Fruit fly (Drosophila melanogaster) whole organism, pupa: ENCODE results near the gene Akh.

Experiments
- CG10348 ChIP-seq: fragments of 200-800 bp; sonication (Bioruptor generic); IDR thresholded peaks from 2 replicates; pipeline ENCODE4 v1.3.6; 2022; ENCODE audit warnings: missing biosample characterization, missing genetic modification characterization
- CG12605 ChIP-seq: fragments of 200-800 bp; sonication (Bioruptor generic); IDR thresholded peaks from 2 replicates; pipeline ENCODE4 v1.3.6; 2022; ENCODE audit warnings: missing biosample characterization, missing genetic modification characterization
- CG14655 ChIP-seq: fragments of 200-800 bp; sonication (Bioruptor generic); optimal IDR thresholded peaks from 3 replicates; lab custom pipeline; 2017; ENCODE audit warnings: mild to moderate bottlenecking, missing biosample characterization, missing genetic modification reagents, missing genetic modification characterization
- CG15710 ChIP-seq: fragments of 200-800 bp; sonication (Bioruptor generic); optimal IDR thresholded peaks from 2 replicates; lab custom pipeline; 2018; ENCODE audit warnings: missing biosample characterization, mild to moderate bottlenecking, missing genetic modification characterization, moderate library complexity
- CG17806 ChIP-seq: fragments of 200-800 bp; sonication (Bioruptor generic); optimal IDR thresholded peaks from 2 replicates; lab custom pipeline; 2018; ENCODE audit warnings: missing biosample characterization, mild to moderate bottlenecking, missing genetic modification characterization, moderate library complexity
- CG32121 ChIP-seq: fragments of 200-800 bp; sonication (Bioruptor generic); IDR thresholded peaks from 2 replicates; pipeline ENCODE4 v1.3.6; 2022; ENCODE audit warnings: missing biosample characterization, missing genetic modification characterization
- CG34367 ChIP-seq: fragments of 200-800 bp; sonication (Bioruptor generic); optimal IDR thresholded peaks from 2 replicates; lab custom pipeline; 2018; ENCODE audit warnings: missing biosample characterization, mild to moderate bottlenecking, missing genetic modification characterization
- CG8159 ChIP-seq: fragments of 200-800 bp; sonication (Bioruptor generic); optimal IDR thresholded peaks from 3 replicates; lab custom pipeline; 2018; ENCODE audit warnings: missing biosample characterization, mild to moderate bottlenecking, missing genetic modification characterization, moderate library complexity
- CG8301 ChIP-seq: fragments of 200-800 bp; sonication (Bioruptor generic); optimal IDR thresholded peaks from 2 replicates; lab custom pipeline; 2018; ENCODE audit warnings: missing biosample characterization, mild to moderate bottlenecking, missing genetic modification characterization
- CG9948 ChIP-seq: fragments of 200-800 bp; sonication (Bioruptor generic); optimal IDR thresholded peaks from 2 replicates; lab custom pipeline; 2018; ENCODE audit warnings: missing biosample characterization, mild to moderate bottlenecking, missing genetic modification characterization, moderate library complexity
- D1 ChIP-seq: fragments of 200-800 bp; sonication (Bioruptor generic); optimal IDR thresholded peaks from 2 replicates; lab custom pipeline; 2018; ENCODE audit warnings: missing biosample characterization, mild to moderate bottlenecking, missing genetic modification characterization, moderate library complexity
- EcR ChIP-seq: fragments of 200-800 bp; sonication (Bioruptor generic); optimal IDR thresholded peaks from 3 replicates; lab custom pipeline; 2019; ENCODE audit warnings: missing biosample characterization, missing genetic modification characterization, mild to moderate bottlenecking, moderate library complexity, missing genetic modification reagents
- Ets98B ChIP-seq: fragments of 200-800 bp; sonication (Bioruptor generic); IDR thresholded peaks from 2 replicates; pipeline ENCODE4 v1.3.6; 2022; ENCODE audit warnings: missing biosample characterization, missing genetic modification characterization
- Pif1B ChIP-seq: fragments of 200-800 bp; sonication (Bioruptor generic); optimal IDR thresholded peaks from 3 replicates; lab custom pipeline; 2016; ENCODE audit warnings: missing biosample characterization, missing genetic modification characterization
- Snoo ChIP-seq: fragments of 200-800 bp; sonication (Bioruptor generic); optimal IDR thresholded peaks from 3 replicates; lab custom pipeline; 2017; ENCODE audit warnings: missing biosample characterization, mild to moderate bottlenecking, missing genetic modification characterization, inconsistent platforms
- fd96Ca ChIP-seq: fragments of 200-800 bp; sonication (Bioruptor generic); IDR thresholded peaks from 3 replicates; pipeline ENCODE4 v1.3.6; 2022; ENCODE audit warnings: missing biosample characterization, missing genetic modification characterization
- gl ChIP-seq: fragments of 200-800 bp; sonication (Bioruptor generic); optimal IDR thresholded peaks from 2 replicates; lab custom pipeline; 2018; ENCODE audit warnings: missing biosample characterization, mild to moderate bottlenecking, missing genetic modification characterization
- rn ChIP-seq: fragments of 200-800 bp; sonication (Bioruptor generic); IDR thresholded peaks from 2 replicates; pipeline ENCODE4 v1.3.6; 2022; ENCODE audit warnings: missing biosample characterization, missing genetic modification characterization

Gene Akh

DNA sequence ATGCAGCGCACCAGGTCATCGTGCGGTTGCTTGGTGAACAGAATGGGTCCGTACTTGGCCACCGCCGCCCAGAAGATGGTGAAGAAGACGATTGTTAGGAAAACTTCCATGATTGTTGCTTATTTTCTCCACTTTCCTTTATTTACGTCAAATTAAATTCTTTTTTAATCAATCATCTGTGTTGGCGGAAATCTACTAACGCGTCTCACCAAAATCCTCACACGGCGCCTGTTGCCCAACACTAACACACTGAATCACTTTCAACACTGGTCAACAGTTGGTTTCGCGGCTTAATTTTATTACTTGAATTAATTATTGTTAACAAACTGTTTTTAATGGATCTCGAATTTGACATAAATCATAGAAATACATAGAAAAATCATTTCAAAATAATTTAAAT lies 45.4 kb downstream of the Akh start, which contains the start of gene VhaM9.7-c:
VhaM9.7-c (minus strand) TSS at position 207 of the 400 bp plus-strand sequence.
- no peak for TF ChIP-seq CG8301 (tag; lab: Kevin White, UChicago)
- TF ChIP-seq rn (GFP tag; lab: Robert Waterston, UW): 0 out of 2 replicates have a peak, but pooled peaks have one; percentile 11
- TF ChIP-seq CG17806 (tag; lab: Kevin White, UChicago): no peak
- TF ChIP-seq CG15710: peak; percentile 4
- no peak for TF ChIP-seq Pif1B (GFP tag; lab: Kevin White, UChicago)
- TF ChIP-seq EcR (GFP tag; lab: Kevin White, UChicago): no peak
- no peak for TF ChIP-seq CG32121 (GFP tag; lab: Robert Waterston, UW)
- TF ChIP-seq CG9948 (tag; lab: Kevin White, UChicago): no peak
- no peak for TF ChIP-seq CG14655 (GFP tag; lab: Kevin White, UChicago)
- TF ChIP-seq CG10348: no peak
- TF ChIP-seq CG12605 (GFP tag; lab: Robert Waterston, UW): no peak
- TF ChIP-seq CG34367 (tag; lab: Kevin White, UChicago): no peak
- TF ChIP-seq fd96Ca (GFP tag; lab: Robert Waterston, UW): no peak
- TF ChIP-seq D1 (tag; lab: Kevin White, UChicago): peak; percentile 6
- no peak for TF ChIP-seq Snoo (tag; lab: Kevin White, UChicago)
- TF ChIP-seq CG8159 (tag; lab: Kevin White, UChicago): peak; percentile 18
- TF ChIP-seq gl (tag; lab: Kevin White, UChicago): no peak
- TF ChIP-seq, all 21 proteins: peak for 4

DNA sequence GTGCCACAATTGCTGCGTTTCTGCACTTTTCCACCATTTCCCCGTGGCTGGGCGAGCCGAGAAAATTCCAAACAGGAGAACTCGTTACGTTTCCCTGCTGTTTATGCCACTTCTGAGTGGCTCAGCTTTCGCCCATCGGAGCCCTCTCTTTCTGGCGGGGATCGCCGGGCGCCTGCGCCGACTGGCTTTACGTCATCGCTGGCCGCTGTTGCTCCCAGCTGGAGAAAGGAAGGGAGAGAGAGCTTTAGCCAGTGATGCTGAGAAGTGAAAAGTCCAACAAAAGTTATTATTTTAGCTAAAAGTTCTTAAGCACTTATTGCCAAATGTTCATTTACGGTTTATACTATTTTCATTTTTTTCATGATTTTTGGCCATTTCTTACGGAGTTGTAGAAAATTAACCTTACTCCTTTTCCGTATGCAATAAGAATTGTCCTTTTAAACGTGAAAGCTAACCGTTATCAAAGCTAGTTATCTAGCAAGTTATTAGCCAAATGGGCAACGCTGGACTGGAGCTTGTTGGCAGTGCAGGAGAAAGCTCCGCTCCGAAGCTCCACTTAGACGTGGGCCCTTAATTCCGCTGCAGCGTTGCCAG lies 46.8 kb downstream of the Akh start, which contains the start of the genes Teh2 and tipE:
Teh2 (minus strand) TSS at position 94 of the 594 bp plus-strand sequence.
tipE (plus strand) TSS at position 570 of the 594 bp plus-strand sequence.
- no peak for TF ChIP-seq Ets98B (GFP tag; lab: Robert Waterston, UW)
